Worm (Caenorhabditis elegans) whole organism, L4/young adult: ENCODE measurements around the gene F46G10.2.

Experiments used
- W03F9.2 ChIP-seq: fragments of 150-350 bp; optimal IDR thresholded peaks from 2 replicates; lab custom pipeline; 2014; ENCODE audit warnings: missing biosample characterization, missing genetic modification characterization
- dao-5 ChIP-seq: sonication (generic microtip); optimal IDR thresholded peaks from 2 replicates; lab custom pipeline; 2016; ENCODE audit warnings: missing genotype, missing genetic modification characterization, moderate library complexity, missing compliant biosample characterization
- him-1 ChIP-seq: sonication (generic microtip); optimal IDR thresholded peaks from 2 replicates; lab custom pipeline; 2016; ENCODE audit warnings: missing genotype, missing genetic modification reagents, missing genetic modification characterization, missing compliant biosample characterization

- TF ChIP-seq him-1 (tag; lab: Kevin White, UChicago) (no peak), dao-5 (no peak), W03F9.2 (no peak)
Measured at ce11 chrX:13278876-13279275, 43.9 kb upstream of the F46G10.2 start, which contains the start of gene phf-33.
